Worm (Caenorhabditis elegans): ENCODE measurements around the gene lin-31.

- TF ChIP-seq flt-1 (GFP tag; IDR thresholded peaks at IDR 0.05) (no peak), klf-2 (GFP tag; conservative IDR thresholded peaks at IDR 0.05) (no peak), tab-1 (GFP tag; IDR thresholded peaks at IDR 0.05) (no peak), ztf-29 (GFP tag; IDR thresholded peaks at IDR 0.05) (no peak), med-1 (GFP tag; optimal IDR thresholded peaks at IDR 0.05; ENCODE audit: insufficient read depth) (no peak), T22C8.4 (GFP tag; IDR thresholded peaks at IDR 0.05) (no peak), ztf-23 (GFP tag; IDR thresholded peaks at IDR 0.05) (no peak), cog-1 (tag; optimal IDR thresholded peaks at IDR 0.05) (no peak)
Observed at ce11 chrII:3934085-3934484, 48.3 kb upstream of the lin-31 start, which contains the start of gene Y14H12B.1.

Measured in whole organism, midembryonic.